Worm (Caenorhabditis elegans) whole organism, L4 larva: ENCODE data around the gene ain-1.

Source experiments
- Y5F2A.4 ChIP-seq: fragments of 200-800 bp; sonication (Bioruptor generic); optimal IDR thresholded peaks from 2 replicates; lab custom pipeline; 2018; ENCODE audit warnings: mild to moderate bottlenecking, missing genetic modification characterization, missing compliant biosample characterization
- ceh-20 ChIP-seq: fragments of 200-800 bp; sonication (Bioruptor generic); IDR thresholded peaks from 2 replicates; pipeline ENCODE4 v1.3.6; 2022; ENCODE audit warnings: missing genetic modification reagents, missing genetic modification characterization, missing compliant biosample characterization
- ceh-82 ChIP-seq: sonication (generic microtip); optimal IDR thresholded peaks from 2 replicates; lab custom pipeline; 2017; ENCODE audit warnings: missing biosample characterization, missing genetic modification characterization
- fos-1 ChIP-seq: fragments of 150-350 bp; optimal IDR thresholded peaks from 2 replicates; lab custom pipeline; 2014; ENCODE audit warnings: missing biosample characterization, missing genetic modification characterization
- mep-1 ChIP-seq: fragments of 150-350 bp; sonication (generic microtip); optimal IDR thresholded peaks from 3 replicates; lab custom pipeline; 2014; ENCODE audit warnings: missing biosample characterization, missing genetic modification characterization
- nhr-11 ChIP-seq: fragments of 150-350 bp; optimal IDR thresholded peaks from 2 replicates; lab custom pipeline; 2014; ENCODE audit warnings: missing biosample characterization, missing genetic modification characterization
- pha-4 ChIP-seq, 2 experiments: fragments of 150-350 bp in 1 of 2; fragments of 200-800 bp in 1 of 2; sonication (Bioruptor generic) in 1 of 2; IDR thresholded peaks in 1 of 2; optimal IDR thresholded peaks in 1 of 2; 2 replicates each; pipeline versions ENCODE4 v1.3.6 to Lab custom; 2014 to 2022; ENCODE audit warnings: missing genetic modification characterization in 2 of 2, missing genetic modification reagents in 2 of 2, missing biosample characterization in 1 of 2, missing compliant biosample characterization in 1 of 2
- rbr-2 ChIP-seq: sonication (generic microtip); optimal IDR thresholded peaks from 2 replicates; lab custom pipeline; 2016; ENCODE audit warnings: missing genotype, missing genetic modification characterization, missing compliant biosample characterization
- snpc-4 ChIP-seq: fragments of 150-350 bp; optimal IDR thresholded peaks from 2 replicates; lab custom pipeline; 2014; ENCODE audit warnings: missing biosample characterization, missing genetic modification characterization

- TF ChIP-seq Y5F2A.4 (GFP tag; lab: Kevin White, UChicago): no peak
- TF ChIP-seq nhr-11 (tag; lab: Kevin White, UChicago): no peak
- no peak for TF ChIP-seq fos-1 (tag; lab: Kevin White, UChicago)
- TF ChIP-seq mep-1 (tag; lab: Kevin White, UChicago): no peak
- no peak for TF ChIP-seq ceh-20 (GFP tag; lab: Robert Waterston, UW)
- no peak for TF ChIP-seq rbr-2 (tag; lab: Kevin White, UChicago)
- no peak for TF ChIP-seq ceh-82
- no peak for TF ChIP-seq snpc-4 (tag; lab: Kevin White, UChicago)
- TF ChIP-seq pha-4 (GFP tag; IDR thresholded peaks at IDR 0.05; lab: Robert Waterston, UW): no peak
- no peak for TF ChIP-seq pha-4 (tag; optimal IDR thresholded peaks at IDR 0.05; lab: Kevin White, UChicago)
These were observed 41.4 kb upstream of the ain-1 start for ce11 chrX:16571877-16572276.
